Fruit fly (Drosophila melanogaster): ENCODE measurements around the gene cav.
A peak's percentile ranks its signal among the peaks of the same experiment; 100 is the strongest.

cav gene

dm6 chr3R:24213644-24214043 lies 7.3 kb upstream of the cav start:
- TF ChIP-seq CG10348 (GFP tag; IDR thresholded peaks at IDR 0.05) (no peak), Pif1A (GFP tag; optimal IDR thresholded peaks at IDR 0.05) (no peak), CG32121 (GFP tag; IDR thresholded peaks at IDR 0.05) (no peak), CG15710 (tag; optimal IDR thresholded peaks at IDR 0.05) (no peak), CG8301 (tag; optimal IDR thresholded peaks at IDR 0.05) (no peak), D1 (tag; optimal IDR thresholded peaks at IDR 0.05) (no peak), CG13204 (GFP tag; optimal IDR thresholded peaks at IDR 0.05) (no peak), Snoo (tag; optimal IDR thresholded peaks at IDR 0.05) (no peak), CG12605 (GFP tag; IDR thresholded peaks at IDR 0.05) (no peak), CG4496 (GFP tag; IDR thresholded peaks at IDR 0.05) (no peak), CG9948 (tag; optimal IDR thresholded peaks at IDR 0.05) (no peak), CG8159 (tag; optimal IDR thresholded peaks at IDR 0.05) (no peak), gl (tag; optimal IDR thresholded peaks at IDR 0.05) (no peak), rn (GFP tag; IDR thresholded peaks at IDR 0.05) (no peak)

dm6 chr3R:24216017-24216416 lies 4.9 kb upstream of the cav start:
- no peak for TF ChIP-seq Snoo (tag; optimal IDR thresholded peaks at IDR 0.05)
- no peak for TF ChIP-seq CG13204 (GFP tag; optimal IDR thresholded peaks at IDR 0.05)
- no peak for TF ChIP-seq CG12605 (GFP tag; IDR thresholded peaks at IDR 0.05)

dm6 chr3R:24218565-24218964 lies 2.3 kb upstream of the cav start, which contains the start of gene CG17786:
CG17786 (minus strand) TSS chr3R:24218718.
- TF ChIP-seq Pif1A (GFP tag; optimal IDR thresholded peaks at IDR 0.05) = peak; percentile 12
- no peak for TF ChIP-seq D1 (tag; optimal IDR thresholded peaks at IDR 0.05)
- 0 out of 3 replicates have a peak, but pooled peaks have one; percentile 22 for TF ChIP-seq fd96Ca (GFP tag; IDR thresholded peaks at IDR 0.05)
- TF ChIP-seq CG13204 (GFP tag; optimal IDR thresholded peaks at IDR 0.05) = peak; percentile 82
- peak; percentile 43; the same call in 1 of the 2 replicates for TF ChIP-seq CG32121 (GFP tag; IDR thresholded peaks at IDR 0.05)
- no peak for TF ChIP-seq CG34367 (tag; optimal IDR thresholded peaks at IDR 0.05)
- no peak for TF ChIP-seq CG14655 (GFP tag; optimal IDR thresholded peaks at IDR 0.05)
- peak; percentile 48; the same call in 1 of the 2 replicates for TF ChIP-seq Ets98B (GFP tag; IDR thresholded peaks at IDR 0.05)
- peak; percentile 40 for TF ChIP-seq Snoo (tag; optimal IDR thresholded peaks at IDR 0.05)
- peak; percentile 31 for TF ChIP-seq EcR (GFP tag; optimal IDR thresholded peaks at IDR 0.05)
- no peak for TF ChIP-seq CG9948 (tag; optimal IDR thresholded peaks at IDR 0.05)
- TF ChIP-seq CG4496 (GFP tag; IDR thresholded peaks at IDR 0.05) = peak; percentile 29; the same call in 2 of the 3 replicates
- peak; percentile 61; the same call in 1 of the 2 replicates for TF ChIP-seq CG12605 (GFP tag; IDR thresholded peaks at IDR 0.05)
- TF ChIP-seq CG8301 (tag; optimal IDR thresholded peaks at IDR 0.05) = no peak
- no peak for TF ChIP-seq CG17806 (tag; optimal IDR thresholded peaks at IDR 0.05)
- no peak for TF ChIP-seq rn (GFP tag; IDR thresholded peaks at IDR 0.05)
- no peak for TF ChIP-seq Pif1B (GFP tag; optimal IDR thresholded peaks at IDR 0.05)
- no peak for TF ChIP-seq gl (tag; optimal IDR thresholded peaks at IDR 0.05)
- no peak for TF ChIP-seq CG10348 (GFP tag; IDR thresholded peaks at IDR 0.05)

dm6 chr3R:24219093-24219492 lies 1.8 kb upstream of the cav start:
- TF ChIP-seq CG8301 (tag; optimal IDR thresholded peaks at IDR 0.05) (peak; percentile 1), D1 (tag; optimal IDR thresholded peaks at IDR 0.05) (no peak)

- TF ChIP-seq Pif1A (GFP tag; optimal IDR thresholded peaks at IDR 0.05) (no peak), CG15710 (tag; optimal IDR thresholded peaks at IDR 0.05) (peak; percentile 42), CG17806 (tag; optimal IDR thresholded peaks at IDR 0.05) (peak; percentile 13), CG9948 (tag; optimal IDR thresholded peaks at IDR 0.05) (peak; percentile 32), EcR (GFP tag; optimal IDR thresholded peaks at IDR 0.05) (no peak), CG32121 (GFP tag; IDR thresholded peaks at IDR 0.05) (peak; percentile 64; the same call in 1 of the 2 replicates), fd96Ca (GFP tag; IDR thresholded peaks at IDR 0.05) (no peak), CG8301 (tag; optimal IDR thresholded peaks at IDR 0.05) (peak; percentile 0), CG4496 (GFP tag; IDR thresholded peaks at IDR 0.05) (0 out of 3 replicates have a peak, but pooled peaks have one; percentile 42), CG8159 (tag; optimal IDR thresholded peaks at IDR 0.05) (peak; percentile 18)
Measured at dm6 chr3R:24221334-24222302, 715 bp downstream of the cav start, which contains the start of gene twin. twin (minus strand) TSS chr3R:24221965.

- peak; percentile 21 for TF ChIP-seq Snoo (tag; optimal IDR thresholded peaks at IDR 0.05)
- TF ChIP-seq CG4496 (GFP tag; IDR thresholded peaks at IDR 0.05) = no peak
Measured at dm6 chr3R:24226744-24227143, 5.8 kb downstream of the cav start, which contains the start of the genes Spps and CG13609. Spps (minus strand) TSS chr3R:24226934. CG13609 (plus strand) TSS chr3R:24227023.

- TF ChIP-seq CG14655 (GFP tag; optimal IDR thresholded peaks at IDR 0.05) (no peak), Pif1B (GFP tag; optimal IDR thresholded peaks at IDR 0.05) (no peak)
Measured at dm6 chr3R:24228675-24229074, 7.8 kb downstream of the cav start, which contains the start of gene Acp95EF. Acp95EF (plus strand) TSS chr3R:24228975.

All from whole organism, pupa.